Worm (Caenorhabditis elegans) whole organism, young adult: Measurements from ENCODE around the gene sqv-3.

Source experiments
- B0019.2 ChIP-seq: fragments of 200-800 bp; sonication (Bioruptor generic); conservative IDR thresholded peaks from 2 replicates; pipeline ENCODE4 v1.3.6; 2022; ENCODE audit warnings: missing genetic modification reagents, missing genetic modification characterization, missing compliant biosample characterization
- B0035.1 ChIP-seq: sonication (generic microtip); optimal IDR thresholded peaks from 2 replicates; lab custom pipeline; 2016; ENCODE audit warnings: missing genetic modification characterization, mild to moderate bottlenecking, missing compliant biosample characterization, missing genotype, missing genetic modification reagents
- B0261.1 ChIP-seq: sonication (generic microtip); optimal IDR thresholded peaks from 2 replicates; lab custom pipeline; 2016; ENCODE audit warnings: mild to moderate bottlenecking, missing genetic modification characterization, moderate library complexity, missing compliant biosample characterization
- D2030.7 ChIP-seq: fragments of 200-800 bp; sonication (Bioruptor generic); IDR thresholded peaks from 2 replicates; pipeline ENCODE4 v1.3.6; 2022; ENCODE audit warnings: missing genetic modification reagents, missing genetic modification characterization, missing compliant biosample characterization
- F10E7.11 ChIP-seq: sonication (generic microtip); optimal IDR thresholded peaks from 2 replicates; lab custom pipeline; 2017; ENCODE audit warnings: mild to moderate bottlenecking, missing genetic modification characterization, moderate library complexity, missing compliant biosample characterization
- T26A5.8 ChIP-seq: sonication (generic microtip); optimal IDR thresholded peaks from 2 replicates; lab custom pipeline; 2016; ENCODE audit warnings: missing genetic modification characterization, missing compliant biosample characterization
- Y53G8AR.9 ChIP-seq: fragments of 200-800 bp; sonication (Bioruptor generic); conservative IDR thresholded peaks from 2 replicates; pipeline ENCODE4 v1.3.6; 2022; ENCODE audit warnings: missing genetic modification reagents, missing genetic modification characterization, missing compliant biosample characterization
- Y56A3A.18 ChIP-seq: fragments of 200-800 bp; sonication (Bioruptor generic); IDR thresholded peaks from 2 replicates; pipeline ENCODE4 v1.3.6; 2022; ENCODE audit warnings: missing genetic modification reagents, missing genetic modification characterization, missing compliant biosample characterization
- Y67H2A.10 ChIP-seq: fragments of 200-800 bp; sonication (Bioruptor generic); conservative IDR thresholded peaks from 2 replicates; pipeline ENCODE4 v1.3.6; 2022; ENCODE audit warnings: missing genetic modification reagents, missing genetic modification characterization, missing compliant biosample characterization
- Y79H2A.3 ChIP-seq: fragments of 200-800 bp; sonication (Bioruptor generic); conservative IDR thresholded peaks from 2 replicates; pipeline ENCODE4 v1.3.6; 2022; ENCODE audit warnings: missing genetic modification reagents, missing genetic modification characterization, missing compliant biosample characterization
- akir-1 ChIP-seq: fragments of 200-800 bp; sonication (Bioruptor generic); optimal IDR thresholded peaks from 2 replicates; lab custom pipeline; 2018; ENCODE audit warnings: mild to moderate bottlenecking, missing genetic modification characterization, moderate library complexity, missing compliant biosample characterization
- ama-1 ChIP-seq, 3 experiments: fragments of 150-350 bp in 1 of 3; sonication (generic microtip) in 2 of 3; optimal IDR thresholded peaks; 2 replicates each; lab custom pipeline; 2014 to 2018; ENCODE audit warnings: missing biosample characterization in 2 of 3, missing genetic modification characterization in 2 of 3, missing genetic modification reagents in 2 of 3
- aptf-2 ChIP-seq: fragments of 200-800 bp; sonication (Bioruptor generic); conservative IDR thresholded peaks from 2 replicates; pipeline ENCODE4 v1.3.6; 2022; ENCODE audit warnings: missing genetic modification reagents, missing genetic modification characterization, missing compliant biosample characterization
- aptf-3 ChIP-seq: fragments of 200-800 bp; sonication (Bioruptor generic); IDR thresholded peaks from 2 replicates; pipeline ENCODE4 v1.3.6; 2022; ENCODE audit warnings: missing genetic modification characterization, missing compliant biosample characterization
- athp-1 ChIP-seq: sonication (generic microtip); optimal IDR thresholded peaks from 2 replicates; lab custom pipeline; 2017; ENCODE audit warnings: mild to moderate bottlenecking, missing genetic modification characterization, missing compliant biosample characterization
- attf-3 ChIP-seq: fragments of 200-800 bp; sonication (Bioruptor generic); conservative IDR thresholded peaks from 2 replicates; pipeline ENCODE4 v1.3.6; 2022; ENCODE audit warnings: missing genetic modification reagents, missing genetic modification characterization, missing compliant biosample characterization
- bed-2 ChIP-seq: fragments of 200-800 bp; sonication (Bioruptor generic); IDR thresholded peaks from 2 replicates; pipeline ENCODE4 v1.3.6; 2022; ENCODE audit warnings: missing genetic modification reagents, missing genetic modification characterization, missing compliant biosample characterization
- cebp-2 ChIP-seq: fragments of 200-800 bp; sonication (Bioruptor generic); IDR thresholded peaks from 2 replicates; pipeline ENCODE4 v1.3.6; 2022; ENCODE audit warnings: missing genetic modification characterization, missing compliant biosample characterization
- ceh-100 ChIP-seq: fragments of 200-800 bp; sonication (Bioruptor generic); IDR thresholded peaks from 2 replicates; pipeline ENCODE4 v1.3.6; 2022; ENCODE audit warnings: missing genetic modification reagents, missing genetic modification characterization, missing compliant biosample characterization
- ceh-27 ChIP-seq: fragments of 200-800 bp; sonication (Bioruptor generic); optimal IDR thresholded peaks from 2 replicates; lab custom pipeline; 2018; ENCODE audit warnings: mild to moderate bottlenecking, missing genetic modification characterization, moderate library complexity, missing compliant biosample characterization
- ceh-91 ChIP-seq: fragments of 200-800 bp; sonication (Bioruptor generic); IDR thresholded peaks from 2 replicates; pipeline ENCODE4 v1.3.6; 2022; ENCODE audit warnings: missing genetic modification reagents, missing genetic modification characterization, missing compliant biosample characterization
- dpff-1 ChIP-seq: sonication (generic microtip); optimal IDR thresholded peaks from 2 replicates; lab custom pipeline; 2017; ENCODE audit warnings: mild to moderate bottlenecking, missing genetic modification characterization, missing compliant biosample characterization
- efl-1 ChIP-seq: fragments of 150-350 bp; optimal IDR thresholded peaks from 2 replicates; lab custom pipeline; 2014; ENCODE audit warnings: missing biosample characterization, missing genetic modification reagents, missing genetic modification characterization
- egrh-3 ChIP-seq: fragments of 200-800 bp; sonication (Bioruptor generic); IDR thresholded peaks from 2 replicates; pipeline ENCODE4 v1.3.6; 2022; ENCODE audit warnings: missing genetic modification reagents, missing genetic modification characterization, missing compliant biosample characterization
- ekl-4 ChIP-seq: fragments of 200-800 bp; sonication (Bioruptor generic); IDR thresholded peaks from 2 replicates; pipeline ENCODE4 v1.3.6; 2022; ENCODE audit warnings: missing genetic modification reagents, missing genetic modification characterization, missing compliant biosample characterization
- gei-17 ChIP-seq: fragments of 200-800 bp; sonication (Bioruptor generic); optimal IDR thresholded peaks from 2 replicates; lab custom pipeline; 2018; ENCODE audit warnings: mild to moderate bottlenecking, missing genetic modification characterization, missing compliant biosample characterization
- hlh-12 ChIP-seq: sonication (generic microtip); optimal IDR thresholded peaks from 2 replicates; lab custom pipeline; 2016; ENCODE audit warnings: missing genetic modification characterization, missing compliant biosample characterization
- hmg-1.2 ChIP-seq: fragments of 200-800 bp; sonication (Bioruptor generic); IDR thresholded peaks from 2 replicates; pipeline ENCODE4 v1.3.6; 2022; ENCODE audit warnings: missing genetic modification reagents, missing genetic modification characterization, missing compliant biosample characterization
- let-526 ChIP-seq: fragments of 200-800 bp; sonication (Bioruptor generic); IDR thresholded peaks from 2 replicates; pipeline ENCODE4 v1.3.6; 2022; ENCODE audit warnings: missing genetic modification reagents, missing genetic modification characterization, missing compliant biosample characterization
- let-607 ChIP-seq, 2 experiments: fragments of 200-800 bp in 1 of 2; sonication (Bioruptor generic) in 1 of 2; sonication (generic microtip) in 1 of 2; optimal IDR thresholded peaks; 2 replicates each; lab custom pipeline; 2016 to 2018; ENCODE audit warnings: mild to moderate bottlenecking in 2 of 2, missing compliant biosample characterization in 2 of 2, missing genetic modification characterization in 2 of 2, moderate library complexity in 2 of 2, missing genotype in 1 of 2
- lin-35 ChIP-seq, 3 experiments: fragments of 150-350 bp in 2 of 3; sonication (generic microtip) in 1 of 3; optimal IDR thresholded peaks; 2 replicates each; lab custom pipeline; 2014 to 2018; ENCODE audit warnings: missing biosample characterization in 3 of 3, missing genetic modification characterization in 3 of 3, missing genetic modification reagents in 3 of 3
- lin-40 ChIP-seq: sonication (generic microtip); optimal IDR thresholded peaks from 2 replicates; lab custom pipeline; 2016; ENCODE audit warnings: missing genetic modification characterization, mild to moderate bottlenecking, missing compliant biosample characterization, missing genotype, missing genetic modification reagents
- lin-54 ChIP-seq: fragments of 200-800 bp; sonication (Bioruptor generic); optimal IDR thresholded peaks from 2 replicates; lab custom pipeline; 2018; ENCODE audit warnings: mild to moderate bottlenecking, missing genetic modification characterization, missing compliant biosample characterization
- madf-3 ChIP-seq: fragments of 200-800 bp; sonication (Bioruptor generic); IDR thresholded peaks from 2 replicates; pipeline ENCODE4 v1.3.6; 2022; ENCODE audit warnings: missing genetic modification reagents, missing genetic modification characterization, missing compliant biosample characterization
- mcd-1 ChIP-seq: fragments of 200-800 bp; sonication (Bioruptor generic); IDR thresholded peaks from 2 replicates; pipeline ENCODE4 v1.3.6; 2022; ENCODE audit warnings: missing genetic modification reagents, missing genetic modification characterization, missing compliant biosample characterization
- nhr-179 ChIP-seq: sonication (generic microtip); optimal IDR thresholded peaks from 2 replicates; lab custom pipeline; 2016; ENCODE audit warnings: mild to moderate bottlenecking, missing genetic modification characterization, missing compliant biosample characterization
- pbrm-1 ChIP-seq: fragments of 200-800 bp; sonication (Bioruptor generic); IDR thresholded peaks from 2 replicates; pipeline ENCODE4 v1.3.6; 2022; ENCODE audit warnings: missing genetic modification reagents, missing genetic modification characterization, missing compliant biosample characterization
- rpc-1 ChIP-seq, 2 experiments: fragments of 150-350 bp in 1 of 2; sonication (generic microtip) in 1 of 2; optimal IDR thresholded peaks; 2 replicates each; lab custom pipeline; 2014 to 2018; ENCODE audit warnings: missing biosample characterization in 1 of 2, missing genetic modification characterization in 1 of 2, missing genetic modification reagents in 1 of 2, missing genotype in 1 of 2
- snpc-1.3 ChIP-seq: sonication (generic microtip); optimal IDR thresholded peaks from 2 replicates; lab custom pipeline; 2017; ENCODE audit warnings: missing genetic modification characterization, mild to moderate bottlenecking, missing compliant biosample characterization, antibody characterized with exemption, moderate library complexity, missing genotype, missing genetic modification reagents; ENCODE audit not compliant: insufficient read depth
- snpc-4 ChIP-seq, 5 experiments: fragments of 150-350 bp in 1 of 5; sonication (generic microtip) in 4 of 5; optimal IDR thresholded peaks; 2 replicates each; lab custom pipeline; 2014 to 2018; ENCODE audit warnings: missing genetic modification characterization in 5 of 5, missing biosample characterization in 3 of 5, antibody characterized with exemption in 2 of 5, mild to moderate bottlenecking in 2 of 5, missing compliant biosample characterization in 2 of 5, missing genotype in 2 of 5, moderate library complexity in 2 of 5, missing genetic modification reagents in 1 of 5
- somi-1 ChIP-seq: fragments of 200-800 bp; sonication (Bioruptor generic); optimal IDR thresholded peaks from 2 replicates; lab custom pipeline; 2018; ENCODE audit warnings: mild to moderate bottlenecking, missing genetic modification characterization, missing compliant biosample characterization
- tbx-9 ChIP-seq: sonication (generic microtip); optimal IDR thresholded peaks from 2 replicates; lab custom pipeline; 2016; ENCODE audit warnings: borderline replicate concordance, missing genetic modification characterization, inconsistent platforms, missing compliant biosample characterization
- zim-3 ChIP-seq: sonication (generic microtip); optimal IDR thresholded peaks from 2 replicates; lab custom pipeline; 2017; ENCODE audit warnings: mild to moderate bottlenecking, missing genetic modification characterization, moderate library complexity, missing compliant biosample characterization
- ztf-25 ChIP-seq: fragments of 200-800 bp; sonication (Bioruptor generic); IDR thresholded peaks from 2 replicates; pipeline ENCODE4 v1.3.6; 2022; ENCODE audit warnings: missing genetic modification reagents, missing genetic modification characterization, missing compliant biosample characterization
- ztf-28 ChIP-seq: fragments of 200-800 bp; sonication (Bioruptor generic); IDR thresholded peaks from 2 replicates; pipeline ENCODE4 v1.3.6; 2022; ENCODE audit warnings: missing genetic modification reagents, missing genetic modification characterization, missing compliant biosample characterization
- ztf-3 ChIP-seq: fragments of 200-800 bp; sonication (Bioruptor generic); optimal IDR thresholded peaks from 2 replicates; lab custom pipeline; 2018; ENCODE audit warnings: mild to moderate bottlenecking, missing genetic modification characterization, missing compliant biosample characterization
- ztf-6 ChIP-seq: fragments of 200-800 bp; sonication (Bioruptor generic); IDR thresholded peaks from 2 replicates; pipeline ENCODE4 v1.3.6; 2022; ENCODE audit warnings: missing genetic modification reagents, missing genetic modification characterization, missing compliant biosample characterization

Gene sqv-3

DNA sequence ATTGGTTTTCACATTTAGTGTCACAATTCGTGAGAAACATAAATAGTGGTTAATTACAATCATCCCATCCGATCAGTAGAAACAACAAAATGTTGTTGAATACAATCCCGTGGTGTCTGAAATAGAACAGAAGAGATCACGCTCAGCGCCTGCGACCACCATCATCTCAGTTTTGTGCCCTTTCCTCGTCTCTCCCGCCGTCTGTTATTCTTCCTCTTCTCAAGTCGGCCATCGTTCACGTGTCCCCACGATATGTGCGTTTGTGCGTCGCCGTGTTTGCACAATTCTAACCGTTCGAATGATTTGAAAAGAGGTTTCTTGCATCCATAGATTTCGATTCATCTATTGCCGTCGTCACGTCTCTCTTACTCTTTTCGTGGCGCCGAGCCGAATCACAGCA, 38.6 kb upstream of the sqv-3 start, which contains the start of gene panl-3 (continued):
- TF ChIP-seq D2030.7 (GFP tag; lab: Robert Waterston, UW) (0 out of 2 replicates have a peak, but pooled peaks have one; percentile 19), Y79H2A.3 (GFP tag; lab: Robert Waterston, UW) (no peak), ztf-25 (GFP tag; lab: Robert Waterston, UW) (no peak), madf-3 (GFP tag; lab: Robert Waterston, UW) (no peak), aptf-3 (no peak), somi-1 (GFP tag; lab: Kevin White, UChicago) (peak; percentile 36), T26A5.8 (tag; lab: Kevin White, UChicago) (no peak), mcd-1 (peak; percentile 46; the same call in 1 of the 2 replicates), snpc-1.3 (no peak), F10E7.11 (tag; lab: Kevin White, UChicago) (no peak), egrh-3 (GFP tag; lab: Robert Waterston, UW) (no peak), tbx-9 (tag; lab: Kevin White, UChicago) (no peak), hmg-1.2 (GFP tag; lab: Robert Waterston, UW) (peak; percentile 46; the same call in 1 of the 2 replicates), Y56A3A.18 (GFP tag; lab: Robert Waterston, UW) (no peak), lin-54 (peak; percentile 36), ekl-4 (GFP tag; lab: Robert Waterston, UW) (no peak; the same call in 1 of the 2 replicates), dpff-1 (tag; lab: Kevin White, UChicago) (no peak), let-607 (tag; optimal IDR thresholded peaks at IDR 0.05; lab: Kevin White, UChicago) (peak; percentile 39 to 46), ceh-91 (no peak), ceh-100 (GFP tag; lab: Robert Waterston, UW) (no peak), nhr-179 (tag; lab: Kevin White, UChicago) (no peak), B0019.2 (GFP tag; lab: Robert Waterston, UW) (no peak), pbrm-1 (GFP tag; lab: Robert Waterston, UW) (0 out of 2 replicates have a peak, but pooled peaks have one; percentile 12), ztf-3 (GFP tag; lab: Kevin White, UChicago) (no peak), bed-2 (no peak), athp-1 (tag; lab: Kevin White, UChicago) (no peak), akir-1 (GFP tag; lab: Kevin White, UChicago) (no peak), ama-1 (optimal IDR thresholded peaks at IDR 0.05; lab: Kevin White, UChicago) (peak; percentile 22), ama-1 (GFP tag; optimal IDR thresholded peaks at IDR 0.05; lab: Kevin White, UChicago) (no peak), B0261.1 (tag; lab: Kevin White, UChicago) (no peak), efl-1 (no peak), snpc-4 (GFP tag; optimal IDR thresholded peaks at IDR 0.05; lab: Kevin White, UChicago) (no peak), snpc-4 (tag; optimal IDR thresholded peaks at IDR 0.05; lab: Kevin White, UChicago) (peak in 2 of 4 experiments; percentile 31 to 38), ztf-6 (GFP tag; lab: Robert Waterston, UW) (0 out of 2 replicates have a peak, but pooled peaks have one; percentile 66), let-526 (GFP tag; lab: Robert Waterston, UW) (no peak), cebp-2 (GFP tag; lab: Robert Waterston, UW) (no peak), ztf-28 (GFP tag; lab: Robert Waterston, UW) (no peak), ceh-27 (GFP tag; lab: Kevin White, UChicago) (peak; percentile 49), lin-40 (tag; lab: Kevin White, UChicago) (peak; percentile 37), gei-17 (GFP tag; lab: Kevin White, UChicago) (no peak), zim-3 (no peak), hlh-12 (tag; lab: Kevin White, UChicago) (no peak), Y67H2A.10 (GFP tag; lab: Robert Waterston, UW) (no peak), Y53G8AR.9 (GFP tag; lab: Robert Waterston, UW) (no peak), aptf-2 (GFP tag; lab: Robert Waterston, UW) (no peak), rpc-1 (optimal IDR thresholded peaks at IDR 0.05; lab: Kevin White, UChicago) (no peak), rpc-1 (tag; optimal IDR thresholded peaks at IDR 0.05; lab: Kevin White, UChicago) (no peak), attf-3 (GFP tag; lab: Robert Waterston, UW) (no peak), lin-35 (GFP tag; optimal IDR thresholded peaks at IDR 0.05; lab: Kevin White, UChicago) (no peak), B0035.1 (tag; lab: Kevin White, UChicago) (no peak)
